Fruit fly (Drosophila melanogaster) whole organism, prepupa: ENCODE results near the gene Ddc.

Experiments
- CG10669 ChIP-seq: fragments of 200-800 bp; sonication (Bioruptor generic); optimal IDR thresholded peaks from 3 replicates; lab custom pipeline; 2018; ENCODE audit warnings: missing biosample characterization, mild to moderate bottlenecking, missing genetic modification characterization, moderate library complexity
- CG7368 ChIP-seq: fragments of 200-800 bp; sonication (Bioruptor generic); optimal IDR thresholded peaks from 3 replicates; lab custom pipeline; 2016; ENCODE audit warnings: missing biosample characterization, missing genetic modification characterization
- CG9139 ChIP-seq: fragments of 200-800 bp; sonication (Bioruptor generic); optimal IDR thresholded peaks from 3 replicates; lab custom pipeline; 2017; ENCODE audit warnings: missing biosample characterization, mild to moderate bottlenecking, missing genetic modification characterization
- Eip93F ChIP-seq: fragments of 200-800 bp; sonication (Bioruptor generic); optimal IDR thresholded peaks from 2 replicates; lab custom pipeline; 2016; ENCODE audit warnings: missing biosample characterization, mild to moderate bottlenecking, missing genetic modification characterization
- Hr4 ChIP-seq: fragments of 200-800 bp; sonication (Bioruptor generic); optimal IDR thresholded peaks from 3 replicates; lab custom pipeline; 2016; ENCODE audit warnings: missing biosample characterization, missing genetic modification characterization
- OdsH ChIP-seq: fragments of 200-800 bp; sonication (Bioruptor generic); optimal IDR thresholded peaks from 3 replicates; lab custom pipeline; 2016; ENCODE audit warnings: missing biosample characterization, missing genetic modification characterization
- cyc ChIP-seq: fragments of 200-800 bp; sonication (Bioruptor generic); optimal IDR thresholded peaks from 3 replicates; lab custom pipeline; 2016; ENCODE audit warnings: missing biosample characterization, missing genetic modification characterization
- net ChIP-seq: fragments of 200-800 bp; sonication (Bioruptor generic); optimal IDR thresholded peaks from 3 replicates; lab custom pipeline; 2016; ENCODE audit warnings: missing biosample characterization, missing genetic modification characterization

- TF ChIP-seq net (GFP tag; lab: Kevin White, UChicago) = no peak
- no peak for TF ChIP-seq CG10669 (GFP tag; lab: Kevin White, UChicago)
- no peak for TF ChIP-seq Eip93F (GFP tag; lab: Kevin White, UChicago)
- TF ChIP-seq cyc (GFP tag; lab: Kevin White, UChicago) = no peak
- no peak for TF ChIP-seq OdsH (GFP tag; lab: Kevin White, UChicago)
- no peak for TF ChIP-seq CG9139 (GFP tag; lab: Kevin White, UChicago)
- TF ChIP-seq CG7368 (GFP tag; lab: Kevin White, UChicago) = no peak
- TF ChIP-seq Hr4 = no peak
Observed at dm6 chr2L:19168095-19168697, 48.1 kb upstream of the Ddc start.
